Fruit fly (Drosophila melanogaster) whole organism: Measurements from ENCODE around the gene snk.

ENCODE experiments used
- Dll ChIP-seq: fragments of >200 bp; optimal IDR thresholded peaks from 2 replicates; lab custom pipeline; 2017
- EcR ChIP-seq, 2 experiments: fragments of >200 bp; optimal IDR thresholded peaks; 2 replicates each; lab custom pipeline; 2017; ENCODE audit warnings: missing biosample characterization in 2 of 2, missing genetic modification characterization in 2 of 2, missing genetic modification reagents in 2 of 2
- pan ChIP-seq: fragments of >200 bp; optimal IDR thresholded peaks from 2 replicates; lab custom pipeline; 2017
- psq ChIP-seq: fragments of >200 bp; optimal IDR thresholded peaks from 2 replicates; lab custom pipeline; 2017

DNA sequence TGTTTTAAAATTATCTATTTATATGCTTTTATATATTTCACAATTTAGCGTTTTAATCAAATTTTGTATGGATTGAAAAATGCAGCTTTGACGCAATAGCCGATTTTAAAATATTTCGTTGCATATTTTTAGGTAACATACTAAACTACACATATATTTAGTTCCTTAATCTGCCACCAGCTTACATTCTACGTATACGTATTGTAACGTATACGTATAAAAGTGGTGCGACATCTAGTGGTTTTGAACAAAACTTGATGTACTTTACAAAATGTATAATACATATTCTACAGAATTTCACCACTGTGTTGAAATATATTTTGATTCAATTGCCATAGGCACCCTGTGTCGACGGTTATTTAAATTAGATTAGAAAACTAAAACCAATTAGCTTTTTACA lies 35.7 kb upstream of the snk start:
- no peak for TF ChIP-seq psq (lab: Kevin White, UChicago)
- TF ChIP-seq pan: no peak
- TF ChIP-seq EcR (GFP tag; optimal IDR thresholded peaks at IDR 0.05; lab: Kevin White, UChicago): no peak
- TF ChIP-seq Dll (lab: Kevin White, UChicago): no peak
